Worm (Caenorhabditis elegans): ENCODE results near the gene C07D10.1.

- no peak for TF ChIP-seq elt-2 (tag; optimal IDR thresholded peaks at IDR 0.05)
- TF ChIP-seq gmeb-2 (tag; optimal IDR thresholded peaks at IDR 0.05) = no peak
- TF ChIP-seq pag-3 (tag; optimal IDR thresholded peaks at IDR 0.05; ENCODE audit: borderline replicate concordance) = no peak
- no peak for TF ChIP-seq pha-4 (tag; optimal IDR thresholded peaks at IDR 0.05)
- TF ChIP-seq odd-2 (tag; optimal IDR thresholded peaks at IDR 0.05) = no peak
- TF ChIP-seq madf-2 (tag; optimal IDR thresholded peaks at IDR 0.05) = no peak
- no peak for TF ChIP-seq ceh-2 (tag; optimal IDR thresholded peaks at IDR 0.05)
- TF ChIP-seq unc-86 (tag; optimal IDR thresholded peaks at IDR 0.05) = no peak
- no peak for TF ChIP-seq sdc-2 (tag; optimal IDR thresholded peaks at IDR 0.05)
- no peak for TF ChIP-seq lin-11 (tag; optimal IDR thresholded peaks at IDR 0.05)
- no peak for TF ChIP-seq Y22D7AL.16 (tag; optimal IDR thresholded peaks at IDR 0.05)
- no peak for TF ChIP-seq pqm-1 (tag; optimal IDR thresholded peaks at IDR 0.05)
- TF ChIP-seq hlh-30 (tag; optimal IDR thresholded peaks at IDR 0.05; ENCODE audit: insufficient read depth) = no peak
Observed at ce11 chrII:7381142-7381611, 17.6 kb upstream of the C07D10.1 start, which contains the start of gene C07D10.5.

All from whole organism, late embryonic.